Worm (Caenorhabditis elegans) whole organism, L1 larva: ENCODE results near the gene R03H10.7.

Experiments used
- F16B12.6 ChIP-seq: fragments of 150-350 bp; optimal IDR thresholded peaks from 2 replicates; lab custom pipeline; 2014; ENCODE audit warnings: missing biosample characterization, missing genetic modification characterization
- Y116A8C.19 ChIP-seq: sonication (generic microtip); optimal IDR thresholded peaks from 2 replicates; lab custom pipeline; 2016; ENCODE audit warnings: missing compliant biosample characterization, missing genetic modification characterization, borderline replicate concordance
- aha-1 ChIP-seq: fragments of 150-350 bp; optimal IDR thresholded peaks from 2 replicates; lab custom pipeline; 2014; ENCODE audit warnings: missing biosample characterization, missing genetic modification characterization
- blmp-1 ChIP-seq: fragments of 150-350 bp; optimal IDR thresholded peaks from 2 replicates; lab custom pipeline; 2014; ENCODE audit warnings: missing biosample characterization, missing genetic modification characterization
- ceh-8 ChIP-seq: fragments of 200-800 bp; sonication (Bioruptor generic); optimal IDR thresholded peaks from 2 replicates; lab custom pipeline; 2018; ENCODE audit warnings: mild to moderate bottlenecking, missing genetic modification characterization, moderate library complexity, missing compliant biosample characterization
- ces-1 ChIP-seq: fragments of 150-350 bp; optimal IDR thresholded peaks from 2 replicates; lab custom pipeline; 2014; ENCODE audit warnings: missing biosample characterization, missing genetic modification reagents, missing genetic modification characterization
- dsc-1 ChIP-seq: sonication (generic microtip); optimal IDR thresholded peaks from 2 replicates; lab custom pipeline; 2016; ENCODE audit warnings: mild to moderate bottlenecking, missing genetic modification characterization, missing compliant biosample characterization
- efl-1 ChIP-seq, 4 experiments: fragments of 150-350 bp; optimal IDR thresholded peaks in 3 of 4; peaks in 1 of 4; 1 replicate in 1 of 4; 2 replicates in 3 of 4; lab custom pipeline; 2014; ENCODE audit warnings: missing biosample characterization in 2 of 4, missing genetic modification characterization in 2 of 4, missing genetic modification reagents in 2 of 4
- elt-2 ChIP-seq: sonication (generic microtip); optimal IDR thresholded peaks from 2 replicates; lab custom pipeline; 2016; ENCODE audit warnings: missing genetic modification characterization, mild to moderate bottlenecking, inconsistent platforms, missing compliant biosample characterization, missing genetic modification reagents
- fkh-4 ChIP-seq: sonication (generic microtip); optimal IDR thresholded peaks from 2 replicates; lab custom pipeline; 2016; ENCODE audit warnings: missing compliant biosample characterization, missing genetic modification characterization, borderline replicate concordance
- fos-1 ChIP-seq: fragments of 150-350 bp; optimal IDR thresholded peaks from 2 replicates; lab custom pipeline; 2014; ENCODE audit warnings: missing biosample characterization, missing genetic modification characterization
- grh-1 ChIP-seq: fragments of 200-800 bp; sonication (Bioruptor generic); IDR thresholded peaks from 2 replicates; pipeline ENCODE4 v1.3.6; 2022; ENCODE audit warnings: missing genetic modification reagents, missing genetic modification characterization, missing compliant biosample characterization
- irx-1 ChIP-seq: sonication (generic microtip); optimal IDR thresholded peaks from 2 replicates; lab custom pipeline; 2016; ENCODE audit warnings: missing genetic modification characterization, missing compliant biosample characterization
- isw-1 ChIP-seq: fragments of 200-800 bp; sonication (Bioruptor generic); IDR thresholded peaks from 2 replicates; pipeline ENCODE4 v1.3.6; 2022; ENCODE audit warnings: missing genetic modification characterization, missing compliant biosample characterization
- lin-13 ChIP-seq: fragments of 150-350 bp; optimal IDR thresholded peaks from 2 replicates; lab custom pipeline; 2014; ENCODE audit warnings: missing biosample characterization, missing genetic modification reagents, missing genetic modification characterization
- lin-35 ChIP-seq, 2 experiments: fragments of 150-350 bp; optimal IDR thresholded peaks; 2 replicates each; lab custom pipeline; 2014; ENCODE audit warnings: missing biosample characterization in 2 of 2, missing genetic modification characterization in 2 of 2, missing genetic modification reagents in 2 of 2
- lin-39 ChIP-seq: fragments of 150-350 bp; optimal IDR thresholded peaks from 2 replicates; lab custom pipeline; 2014; ENCODE audit warnings: missing biosample characterization, missing genetic modification reagents, missing genetic modification characterization
- lsy-2 ChIP-seq, 2 experiments: fragments of 150-350 bp; optimal IDR thresholded peaks; 2 replicates each; lab custom pipeline; 2014; ENCODE audit warnings: missing biosample characterization in 2 of 2, missing genetic modification characterization in 2 of 2
- nhr-11 ChIP-seq: fragments of 150-350 bp; optimal IDR thresholded peaks from 2 replicates; lab custom pipeline; 2014; ENCODE audit warnings: missing biosample characterization, missing genetic modification characterization
- nhr-12 ChIP-seq: sonication (generic microtip); optimal IDR thresholded peaks from 2 replicates; lab custom pipeline; 2017; ENCODE audit warnings: missing biosample characterization, missing genetic modification characterization
- nhr-71 ChIP-seq: sonication (generic microtip); optimal IDR thresholded peaks from 2 replicates; lab custom pipeline; 2016; ENCODE audit warnings: mild to moderate bottlenecking, missing genetic modification characterization, moderate library complexity, missing compliant biosample characterization
- nhr-77 ChIP-seq: fragments of 150-350 bp; optimal IDR thresholded peaks from 2 replicates; lab custom pipeline; 2014; ENCODE audit warnings: missing biosample characterization, missing genetic modification characterization
- nhr-85 ChIP-seq: sonication (generic microtip); peaks from one replicate; lab custom pipeline; 2016; ENCODE audit warnings: missing genetic modification characterization, inconsistent platforms, missing compliant biosample characterization
- pag-3 ChIP-seq: sonication (generic microtip); optimal IDR thresholded peaks from 2 replicates; lab custom pipeline; 2017; ENCODE audit warnings: missing genetic modification characterization, mild to moderate bottlenecking, missing compliant biosample characterization, antibody characterized with exemption, borderline replicate concordance; ENCODE audit not compliant: insufficient read depth
- pqm-1 ChIP-seq: sonication (generic microtip); optimal IDR thresholded peaks from 3 replicates; lab custom pipeline; 2017; ENCODE audit warnings: missing biosample characterization, missing genetic modification characterization
- sox-4 ChIP-seq: sonication (generic microtip); optimal IDR thresholded peaks from 2 replicates; lab custom pipeline; 2016; ENCODE audit warnings: missing genetic modification characterization, missing compliant biosample characterization
- zag-1 ChIP-seq: fragments of 150-350 bp; optimal IDR thresholded peaks from 2 replicates; lab custom pipeline; 2014; ENCODE audit warnings: missing biosample characterization, missing genetic modification characterization
- zip-4 ChIP-seq: fragments of 200-800 bp; sonication (Bioruptor generic); optimal IDR thresholded peaks from 2 replicates; lab custom pipeline; 2018; ENCODE audit warnings: mild to moderate bottlenecking, missing genetic modification characterization, moderate library complexity, missing compliant biosample characterization
- ztf-4 ChIP-seq: fragments of 150-350 bp; optimal IDR thresholded peaks from 2 replicates; lab custom pipeline; 2014; ENCODE audit warnings: missing biosample characterization, missing genetic modification characterization

The R03H10.7 gene

DNA sequence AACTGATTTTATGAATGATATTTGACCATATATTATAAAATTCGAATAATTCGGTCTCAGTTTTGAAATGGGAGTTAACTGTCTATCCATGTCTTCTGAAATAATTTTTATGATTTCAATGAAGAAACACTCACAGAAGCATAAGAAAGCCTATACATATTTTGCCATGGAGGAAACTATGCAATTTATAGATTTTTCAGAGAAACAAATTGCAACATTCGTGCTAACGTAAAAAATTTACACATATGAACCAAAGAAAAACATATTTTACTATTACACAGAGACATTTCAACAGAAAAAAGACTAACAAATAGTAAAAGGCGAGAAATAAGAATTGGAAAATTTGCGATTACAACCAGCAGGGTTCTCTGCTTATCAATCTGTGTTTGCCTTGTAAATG, at the start of gene R03H10.7:
Gene R03H10.7, minus strand, starts transcription at position 101 of the 400 bp plus-strand sequence.
- TF ChIP-seq pqm-1 (tag; lab: Kevin White, UChicago) = no peak
- TF ChIP-seq isw-1 (GFP tag; lab: Robert Waterston, UW) = no peak
- TF ChIP-seq elt-2 (tag; lab: Kevin White, UChicago) = peak; percentile 13
- TF ChIP-seq ceh-8 = no peak
- peak; percentile 7 for TF ChIP-seq nhr-85
- no peak for TF ChIP-seq F16B12.6 (tag; lab: Kevin White, UChicago)
- no peak for TF ChIP-seq pag-3 (tag; lab: Kevin White, UChicago)

DNA sequence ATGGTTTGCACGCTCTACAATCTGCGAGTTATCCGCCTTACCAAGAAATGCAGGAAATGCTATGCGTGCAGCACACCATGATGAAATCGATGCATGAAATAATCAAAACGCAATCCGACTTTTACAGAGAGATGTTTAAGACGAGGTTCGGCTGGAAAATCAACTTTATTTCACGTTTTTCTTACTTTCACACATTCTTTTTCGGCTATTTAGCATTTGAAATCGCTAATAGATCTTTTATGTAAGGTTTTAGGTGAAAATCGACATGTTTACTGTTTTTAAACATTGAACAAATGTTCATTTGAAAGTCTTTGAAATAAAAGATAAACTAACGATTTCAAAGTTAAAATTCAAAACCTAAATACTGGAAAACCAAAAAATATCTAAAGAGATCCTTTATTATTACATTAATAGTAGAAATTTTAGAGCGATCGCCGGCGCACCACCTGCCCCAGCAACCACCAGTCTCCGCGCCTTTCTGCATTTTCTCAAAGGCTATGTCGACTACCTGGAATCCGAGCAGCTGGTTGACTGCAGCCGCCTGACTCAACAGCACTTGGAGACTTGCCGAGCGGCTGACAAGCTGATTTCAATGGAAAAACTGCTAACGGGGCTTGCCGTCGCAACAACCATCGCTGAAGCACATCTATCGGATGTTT, 49.5 kb upstream of the R03H10.7 start:
- TF ChIP-seq ces-1 = no peak
- TF ChIP-seq efl-1 (optimal IDR thresholded peaks at IDR 0.05; lab: Kevin White, UChicago) = no peak
- TF ChIP-seq efl-1 (GFP tag; optimal IDR thresholded peaks at IDR 0.05 in 1 of 2; lab: Kevin White, UChicago) = peak in 1 of 2 experiments; percentile 72
- no peak for TF ChIP-seq elt-2 (tag; lab: Kevin White, UChicago)
- no peak for TF ChIP-seq F16B12.6 (tag; lab: Kevin White, UChicago)
- TF ChIP-seq Y116A8C.19 (tag; lab: Kevin White, UChicago) = no peak
- no peak for TF ChIP-seq blmp-1 (tag; lab: Kevin White, UChicago)
- TF ChIP-seq grh-1 (GFP tag; lab: Robert Waterston, UW) = no peak
- TF ChIP-seq lsy-2 (tag; optimal IDR thresholded peaks at IDR 0.05; lab: Kevin White, UChicago) = no peak

DNA sequence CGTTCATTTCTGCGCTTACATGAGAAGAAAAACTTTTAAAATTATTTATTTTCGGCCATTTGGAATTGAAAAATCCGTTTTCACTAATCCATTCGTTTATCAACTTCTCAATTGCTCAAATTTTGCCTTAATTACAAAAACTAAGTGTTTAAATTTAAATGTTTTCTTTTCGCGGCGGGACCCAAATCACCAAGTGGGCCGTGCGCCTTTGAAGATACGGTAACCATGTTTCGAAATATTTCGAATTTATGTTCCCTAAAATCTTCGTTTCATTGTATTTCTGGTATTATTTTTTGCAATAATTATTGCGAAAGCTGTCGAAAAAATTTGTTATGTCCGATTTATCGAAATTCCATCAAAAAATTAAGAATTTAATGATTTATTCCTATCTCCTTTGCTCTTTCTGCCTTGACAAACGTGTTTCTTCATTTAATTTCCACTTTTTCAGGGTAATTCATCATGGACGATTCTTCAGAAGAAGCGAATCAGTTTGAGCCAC, 47.9 kb upstream of the R03H10.7 start, which contains the start of gene C16A11.4:
Gene C16A11.4, plus strand, starts transcription at position 449 of the 499 bp plus-strand sequence.
- TF ChIP-seq fos-1 (tag; lab: Kevin White, UChicago) (no peak), lsy-2 (tag; optimal IDR thresholded peaks at IDR 0.05; lab: Kevin White, UChicago) (no peak), zip-4 (GFP tag; lab: Kevin White, UChicago) (no peak), nhr-77 (no peak), irx-1 (tag; lab: Kevin White, UChicago) (no peak), lin-39 (no peak), lin-35 (GFP tag; optimal IDR thresholded peaks at IDR 0.05; lab: Kevin White, UChicago) (no peak), aha-1 (tag; lab: Kevin White, UChicago) (no peak), nhr-11 (no peak)

DNA sequence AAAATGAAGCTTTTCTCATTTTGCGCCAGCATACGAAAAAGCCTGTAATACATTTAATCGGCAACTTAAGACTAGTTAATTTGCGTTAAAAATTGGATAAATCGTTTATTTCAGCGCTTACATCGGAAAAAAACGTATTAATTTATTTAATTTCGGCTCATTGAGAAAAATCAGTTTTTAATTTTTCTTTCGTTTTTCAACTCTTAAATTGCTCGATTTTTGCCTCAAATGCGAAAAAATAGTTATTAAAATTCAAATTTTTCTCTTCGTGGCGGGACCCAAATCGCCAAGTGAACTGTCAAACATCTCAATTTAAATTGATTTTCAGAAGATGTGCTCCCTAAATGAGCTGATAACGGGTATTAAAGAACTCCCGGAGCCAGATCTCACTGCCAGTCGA, 44.2 kb upstream of the R03H10.7 start, which contains the start of gene C16A11.5:
Gene C16A11.5, plus strand, starts transcription at position 323 of the 400 bp plus-strand sequence.
- TF ChIP-seq ceh-8 (no peak), blmp-1 (tag; lab: Kevin White, UChicago) (no peak), efl-1 (optimal IDR thresholded peaks at IDR 0.05; lab: Kevin White, UChicago) (no peak), efl-1 (GFP tag; optimal IDR thresholded peaks at IDR 0.05 in 1 of 2; lab: Kevin White, UChicago) (peak in 1 of 2 experiments; percentile 75)
- TF ChIP-seq, all 84 proteins: peak for 1

DNA sequence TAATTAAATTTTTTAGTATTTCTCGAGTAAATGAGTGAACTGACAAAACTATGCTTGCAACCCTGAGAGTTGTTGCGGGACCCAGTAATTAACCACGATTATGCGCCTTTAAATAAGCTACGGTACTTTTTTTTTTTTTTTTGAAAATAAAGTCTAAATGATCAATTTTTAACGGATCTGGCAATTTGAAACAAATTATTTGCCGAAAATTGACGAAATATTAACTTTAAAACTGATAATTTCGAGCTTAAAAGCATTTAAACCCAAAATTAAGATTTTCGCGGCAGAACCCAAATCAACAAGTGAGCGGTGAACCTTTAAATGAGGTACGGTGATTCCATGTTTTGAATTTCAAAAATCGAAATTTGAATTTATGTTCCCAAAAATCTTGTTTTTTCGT, 43.7 kb upstream of the R03H10.7 start:
- TF ChIP-seq dsc-1 (tag; lab: Kevin White, UChicago) (no peak), blmp-1 (tag; lab: Kevin White, UChicago) (no peak), zip-4 (GFP tag; lab: Kevin White, UChicago) (no peak), sox-4 (no peak), lin-39 (no peak), lin-13 (GFP tag; lab: Kevin White, UChicago) (no peak), nhr-85 (no peak), irx-1 (tag; lab: Kevin White, UChicago) (no peak), ztf-4 (tag; lab: Kevin White, UChicago) (no peak), zag-1 (tag; lab: Kevin White, UChicago) (no peak), nhr-11 (no peak)

DNA sequence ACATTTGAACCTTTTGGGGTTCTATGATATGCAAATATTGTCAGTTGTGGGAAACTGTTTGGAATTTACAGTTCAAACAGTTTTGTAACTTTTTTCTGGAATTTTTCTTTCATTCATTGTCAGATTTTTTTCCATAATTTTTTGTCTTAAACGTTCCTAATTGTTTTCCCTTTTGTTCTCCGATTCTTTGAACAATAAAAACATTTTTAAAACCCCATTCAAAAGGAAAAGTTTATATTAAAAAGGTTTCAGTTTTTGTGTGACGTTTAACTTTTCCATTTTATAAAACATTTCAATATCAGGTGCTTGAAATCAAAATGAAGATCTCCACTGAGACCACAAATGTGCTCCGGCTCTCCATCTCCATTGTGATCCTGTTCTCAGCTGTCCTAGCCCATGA, 40.3 kb upstream of the R03H10.7 start, which contains the start of gene F31D5.1:
Gene F31D5.1, plus strand, starts transcription at position 301 of the 400 bp plus-strand sequence.
- TF ChIP-seq nhr-12 (no peak), nhr-71 (tag; lab: Kevin White, UChicago) (no peak), fkh-4 (no peak)
